Worm (Caenorhabditis elegans): ENCODE data around the gene T05D4.2.

DNA sequence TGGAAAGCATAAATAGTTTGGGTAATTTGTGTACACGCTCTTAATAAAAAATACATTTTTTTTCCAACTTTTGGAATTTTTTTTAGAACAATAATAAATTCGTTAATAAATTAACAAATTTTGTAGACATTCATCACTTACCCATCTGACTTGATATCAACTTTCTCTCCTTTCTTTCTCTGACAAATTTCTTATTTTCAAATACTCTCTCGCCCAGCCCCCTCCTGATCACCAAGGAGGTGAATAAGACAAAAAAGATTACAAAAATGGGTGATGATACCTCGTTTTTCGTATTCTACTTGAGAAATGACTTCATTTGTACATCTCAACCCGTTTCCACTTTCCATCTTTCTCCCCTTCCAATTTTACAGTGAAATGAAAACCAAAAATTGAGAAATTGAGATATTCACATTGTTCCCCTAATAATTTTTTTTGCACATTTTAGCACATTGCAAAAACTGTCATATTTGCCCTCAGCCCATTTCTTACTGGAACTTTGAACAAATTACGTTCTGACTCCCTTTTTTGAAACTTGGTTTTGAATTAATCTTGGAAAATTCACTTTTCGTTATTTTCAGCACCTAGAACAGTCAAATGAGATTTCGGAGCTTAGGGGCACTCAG, 12.8 kb upstream of the T05D4.2 start, which contains the start of gene osm-7:
- TF ChIP-seq fos-1 (tag; optimal IDR thresholded peaks at IDR 0.05), result no peak
- no peak for TF ChIP-seq nhr-77 (tag; optimal IDR thresholded peaks at IDR 0.05)
- TF ChIP-seq ztf-11 (tag; optimal IDR thresholded peaks at IDR 0.05), result no peak
- TF ChIP-seq zag-1 (tag; optimal IDR thresholded peaks at IDR 0.05), result no peak

Measured in whole organism, L3 larva.